Worm (Caenorhabditis elegans): Measurements from ENCODE around the gene pll-1.

Gene pll-1

DNA sequence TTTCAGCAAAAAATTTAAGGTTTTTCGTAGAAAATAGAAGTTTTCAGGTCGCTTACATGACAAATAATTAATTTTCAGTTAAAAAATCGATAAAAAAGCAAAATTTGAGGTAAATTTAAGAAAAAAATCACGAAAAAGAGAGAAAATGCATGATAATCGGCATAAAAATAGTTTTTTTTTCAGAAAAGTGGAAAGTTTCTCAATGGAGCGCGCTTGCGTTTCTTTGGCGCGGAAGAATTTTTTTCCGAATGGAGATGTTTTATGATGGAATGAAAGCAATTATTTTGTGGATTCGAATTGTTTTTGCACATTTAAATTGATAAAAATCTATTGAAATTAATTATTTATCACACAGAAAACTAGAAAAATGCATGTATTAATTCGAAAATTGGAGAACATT is 58.1 kb downstream of the pll-1 start:
- TF ChIP-seq dpl-1 (GFP tag; optimal IDR thresholded peaks at IDR 0.05) (peak in 2 of 3 experiments; percentile 32 to 59), rnt-1 (tag; optimal IDR thresholded peaks at IDR 0.05) (no peak), blmp-1 (tag; optimal IDR thresholded peaks at IDR 0.05) (peak; percentile 78), efl-1 (optimal IDR thresholded peaks at IDR 0.05) (peak; percentile 12 to 31), efl-1 (GFP tag; optimal IDR thresholded peaks at IDR 0.05 in 1 of 2) (peak; percentile 38 to 85), C16A3.4 (tag; optimal IDR thresholded peaks at IDR 0.05) (peak; percentile 9), lin-35 (GFP tag; optimal IDR thresholded peaks at IDR 0.05) (peak in 1 of 2 experiments; percentile 32), lsy-2 (tag; optimal IDR thresholded peaks at IDR 0.05) (peak in 1 of 2 experiments; percentile 50), lin-39 (tag; optimal IDR thresholded peaks at IDR 0.05) (no peak)

Measured in whole organism, L1 larva.